Fruit fly (Drosophila melanogaster) whole organism, wandering third instar larva: ENCODE data around the gene CG2854.

ENCODE experiments used
- Abd-B ChIP-seq: fragments of >200 bp; optimal IDR thresholded peaks from 2 replicates; lab custom pipeline; 2017; ENCODE audit warnings: missing biosample characterization, missing genetic modification characterization
- CG32264 ChIP-seq: fragments of 200-800 bp; sonication (Bioruptor generic); optimal IDR thresholded peaks from 2 replicates; lab custom pipeline; 2016; ENCODE audit warnings: missing biosample characterization, missing genetic modification characterization
- CG9705 ChIP-seq: fragments of 200-800 bp; sonication (Bioruptor generic); optimal IDR thresholded peaks from 2 replicates; lab custom pipeline; 2018; ENCODE audit warnings: missing biosample characterization, mild to moderate bottlenecking, missing genetic modification characterization
- CrebA ChIP-seq: fragments of 200-800 bp; sonication (Bioruptor generic); optimal IDR thresholded peaks from 2 replicates; lab custom pipeline; 2016; ENCODE audit warnings: missing biosample characterization, mild to moderate bottlenecking, missing genetic modification characterization, borderline replicate concordance
- Dfd ChIP-seq: fragments of >200 bp; optimal IDR thresholded peaks from 2 replicates; lab custom pipeline; 2017; ENCODE audit warnings: missing biosample characterization, missing genetic modification characterization
- Dif ChIP-seq: fragments of 200-275, 200-300 bp; sonication (Bioruptor generic); optimal IDR thresholded peaks from 2 replicates; lab custom pipeline; 2018; ENCODE audit warnings: missing biosample characterization, missing genetic modification characterization; ENCODE audit not compliant: partially characterized antibody
- GATAd ChIP-seq: sonication (Bioruptor generic); optimal IDR thresholded peaks from 2 replicates; lab custom pipeline; 2016; ENCODE audit warnings: missing biosample characterization, missing genetic modification characterization
- HLH106 ChIP-seq: fragments of 200-800 bp; optimal IDR thresholded peaks from 3 replicates; lab custom pipeline; 2019; ENCODE audit warnings: missing biosample characterization, mild to moderate bottlenecking, missing genetic modification characterization, moderate library complexity
- Hnf4 ChIP-seq: fragments of 200-800 bp; sonication (Bioruptor generic); optimal IDR thresholded peaks from 2 replicates; lab custom pipeline; 2016; ENCODE audit warnings: missing biosample characterization, mild to moderate bottlenecking, missing genetic modification characterization
- Hr78 ChIP-seq: fragments of >200 bp; optimal IDR thresholded peaks from 2 replicates; lab custom pipeline; 2017; ENCODE audit warnings: missing biosample characterization, missing genetic modification characterization
- Hr83 ChIP-seq: fragments of 200-300 bp; sonication (Bioruptor generic); optimal IDR thresholded peaks from 2 replicates; lab custom pipeline; 2016; ENCODE audit warnings: missing biosample characterization, mild to moderate bottlenecking, missing genetic modification characterization, moderate library complexity; ENCODE audit not compliant: poor library complexity, severe bottlenecking
- Jra ChIP-seq: sonication (Bioruptor generic); optimal IDR thresholded peaks from 2 replicates; lab custom pipeline; 2016; ENCODE audit warnings: missing biosample characterization, missing genetic modification characterization
- Mio ChIP-seq: sonication (Bioruptor generic); optimal IDR thresholded peaks from 2 replicates; lab custom pipeline; 2016; ENCODE audit warnings: missing biosample characterization, missing genetic modification characterization
- Myc ChIP-seq: fragments of >200 bp; optimal IDR thresholded peaks from 2 replicates; lab custom pipeline; 2017
- N ChIP-seq: fragments of >200 bp; optimal IDR thresholded peaks from 2 replicates; lab custom pipeline; 2018; ENCODE audit warnings: missing biosample characterization, missing external identifiers, missing genetic modification characterization
- OdsH ChIP-seq: fragments of 200-800 bp; sonication (Bioruptor generic); optimal IDR thresholded peaks from 2 replicates; lab custom pipeline; 2016; ENCODE audit warnings: missing biosample characterization, mild to moderate bottlenecking, missing genetic modification characterization
- Rel ChIP-seq, 2 experiments: fragments of 200-800 bp; sonication (Bioruptor generic) in 1 of 2; optimal IDR thresholded peaks; 2 replicates in 1 of 2; 3 replicates in 1 of 2; lab custom pipeline; 2016 to 2019; ENCODE audit warnings: mild to moderate bottlenecking in 2 of 2, missing biosample characterization in 2 of 2, missing genetic modification characterization in 2 of 2, moderate library complexity in 1 of 2
- Sp1 ChIP-seq: fragments of 200-800 bp; sonication (Bioruptor generic); optimal IDR thresholded peaks from 3 replicates; lab custom pipeline; 2019; ENCODE audit warnings: missing biosample characterization, mild to moderate bottlenecking, missing genetic modification characterization, moderate library complexity
- Vsx2 ChIP-seq: fragments of 200-300, 225-300 bp; sonication (Bioruptor generic); optimal IDR thresholded peaks from 2 replicates; lab custom pipeline; 2018; ENCODE audit warnings: missing biosample characterization, missing genetic modification characterization; ENCODE audit not compliant: partially characterized antibody
- br ChIP-seq: fragments of 200-800 bp; sonication (Bioruptor generic); optimal IDR thresholded peaks from 2 replicates; lab custom pipeline; 2016; ENCODE audit warnings: missing biosample characterization, missing genetic modification characterization
- brk ChIP-seq: fragments of 200-800 bp; sonication (Bioruptor generic); optimal IDR thresholded peaks from 2 replicates; lab custom pipeline; 2016; ENCODE audit warnings: missing biosample characterization, mild to moderate bottlenecking, missing genetic modification characterization
- dl ChIP-seq, 2 experiments: fragments of 175-275, 200-275 bp in 1 of 2; fragments of 200-275 bp in 1 of 2; sonication (Bioruptor generic); optimal IDR thresholded peaks; lab custom pipeline; 2018; ENCODE audit warnings: mild to moderate bottlenecking in 2 of 2, missing biosample characterization in 2 of 2, missing genetic modification characterization in 2 of 2, moderate library complexity in 2 of 2; ENCODE audit not compliant: partially characterized antibody in 2 of 2, insufficient read depth in 1 of 2
- dmrt93B ChIP-seq: fragments of 200-800 bp; sonication (Bioruptor generic); optimal IDR thresholded peaks from 2 replicates; lab custom pipeline; 2018; ENCODE audit warnings: missing biosample characterization, mild to moderate bottlenecking, missing genetic modification characterization
- dsf ChIP-seq: sonication (Bioruptor generic); optimal IDR thresholded peaks from 2 replicates; lab custom pipeline; 2016; ENCODE audit warnings: missing biosample characterization, missing genetic modification characterization, borderline replicate concordance
- ey ChIP-seq: fragments of 200-800 bp; sonication (Bioruptor generic); optimal IDR thresholded peaks from 2 replicates; lab custom pipeline; 2016; ENCODE audit warnings: missing biosample characterization, missing genetic modification characterization
- foxo ChIP-seq, 2 experiments: fragments of 200-800 bp; sonication (Bioruptor generic); optimal IDR thresholded peaks; 2 replicates in 1 of 2; 3 replicates in 1 of 2; lab custom pipeline; 2016 to 2017; ENCODE audit warnings: missing biosample characterization in 2 of 2, missing genetic modification characterization in 2 of 2
- fru ChIP-seq: fragments of 200-800 bp; sonication (Bioruptor generic); optimal IDR thresholded peaks from 3 replicates; lab custom pipeline; 2016; ENCODE audit warnings: missing biosample characterization, mild to moderate bottlenecking, missing genetic modification characterization
- h ChIP-seq: fragments of 200-800 bp; sonication (Bioruptor generic); optimal IDR thresholded peaks from 3 replicates; lab custom pipeline; 2016; ENCODE audit warnings: missing biosample characterization, mild to moderate bottlenecking, missing genetic modification characterization
- jim ChIP-seq: fragments of 175-275, 200-325 bp; sonication (Bioruptor generic); optimal IDR thresholded peaks from 2 replicates; lab custom pipeline; 2016; ENCODE audit warnings: missing biosample characterization, mild to moderate bottlenecking, missing genetic modification characterization
- lola ChIP-seq: fragments of >200 bp; optimal IDR thresholded peaks from 2 replicates; lab custom pipeline; 2017; ENCODE audit warnings: missing biosample characterization, missing genetic modification characterization
- pan ChIP-seq: fragments of >200 bp; optimal IDR thresholded peaks from 2 replicates; lab custom pipeline; 2017
- psq ChIP-seq: fragments of 200-800 bp; sonication (Bioruptor generic); optimal IDR thresholded peaks from 3 replicates; lab custom pipeline; 2017; ENCODE audit warnings: missing biosample characterization, mild to moderate bottlenecking, missing genetic modification characterization, moderate library complexity
- rgr ChIP-seq: fragments of 200-800 bp; sonication (Bioruptor generic); optimal IDR thresholded peaks from 3 replicates; lab custom pipeline; 2016; ENCODE audit warnings: missing biosample characterization, mild to moderate bottlenecking, missing genetic modification characterization
- sage ChIP-seq: fragments of 200-800 bp; sonication (Bioruptor generic); optimal IDR thresholded peaks from 2 replicates; lab custom pipeline; 2016; ENCODE audit warnings: missing biosample characterization, mild to moderate bottlenecking, missing genetic modification characterization
- sv ChIP-seq: fragments of 200-800 bp; sonication (Bioruptor generic); optimal IDR thresholded peaks from 3 replicates; lab custom pipeline; 2016; ENCODE audit warnings: missing biosample characterization, missing genetic modification characterization
- tai ChIP-seq: sonication (Bioruptor generic); optimal IDR thresholded peaks from 2 replicates; lab custom pipeline; 2016; ENCODE audit warnings: missing biosample characterization, missing genetic modification characterization
- usp ChIP-seq: fragments of >200 bp; optimal IDR thresholded peaks from 2 replicates; lab custom pipeline; 2017; ENCODE audit warnings: missing biosample characterization, missing genetic modification characterization
- woc ChIP-seq: sonication (Bioruptor generic); optimal IDR thresholded peaks from 2 replicates; lab custom pipeline; 2016; ENCODE audit warnings: missing biosample characterization, mild to moderate bottlenecking, missing genetic modification characterization

The CG2854 gene

dm6 chrX:2297428-2298200, 29.3 kb upstream of the CG2854 start:
- TF ChIP-seq h (GFP tag; lab: Kevin White, UChicago): peak; percentile 94
- TF ChIP-seq fru (GFP tag; lab: Kevin White, UChicago): peak; percentile 93
- no peak for TF ChIP-seq dsf (GFP tag; lab: Kevin White, UChicago)
- TF ChIP-seq Hr78 (GFP tag; lab: Kevin White, UChicago): no peak
- no peak for TF ChIP-seq Dif (GFP tag; lab: Kevin White, UChicago)
- peak; percentile 93 for TF ChIP-seq ey
- TF ChIP-seq Sp1 (GFP tag; lab: Kevin White, UChicago): peak; percentile 81
- peak; percentile 57 for TF ChIP-seq sage (GFP tag; lab: Kevin White, UChicago)
- TF ChIP-seq CG9705: no peak
- peak; percentile 69 for TF ChIP-seq tai (GFP tag; lab: Kevin White, UChicago)
- TF ChIP-seq HLH106 (tag; lab: Kevin White, UChicago): peak; percentile 84
- TF ChIP-seq foxo (GFP tag; optimal IDR thresholded peaks at IDR 0.05; lab: Kevin White, UChicago): peak; percentile 42 to 91
- TF ChIP-seq pan (lab: Kevin White, UChicago): no peak
- no peak for TF ChIP-seq GATAd (GFP tag; lab: Kevin White, UChicago)
- no peak for TF ChIP-seq CrebA (GFP tag; lab: Kevin White, UChicago)
- no peak for TF ChIP-seq Hr83 (GFP tag; lab: Kevin White, UChicago)
- peak; percentile 72 for TF ChIP-seq CG32264 (GFP tag; lab: Kevin White, UChicago)
- TF ChIP-seq Mio: peak; percentile 62
- no peak for TF ChIP-seq lola (GFP tag; lab: Kevin White, UChicago)
- TF ChIP-seq Vsx2: no peak
- TF ChIP-seq dl (GFP tag; optimal IDR thresholded peaks at IDR 0.05; lab: Kevin White, UChicago; ENCODE audit: insufficient read depth in 1 of 2, partially characterized antibody in 2 of 2): no peak
- TF ChIP-seq Rel (GFP tag; optimal IDR thresholded peaks at IDR 0.05; lab: Kevin White, UChicago): no peak
- peak; percentile 35 for TF ChIP-seq Rel (tag; optimal IDR thresholded peaks at IDR 0.05; lab: Kevin White, UChicago)
- TF ChIP-seq brk (GFP tag; lab: Kevin White, UChicago): no peak
- peak; percentile 91 for TF ChIP-seq br (GFP tag; lab: Kevin White, UChicago)
- TF ChIP-seq Dfd (GFP tag; lab: Kevin White, UChicago): no peak
- no peak for TF ChIP-seq Abd-B (GFP tag; lab: Kevin White, UChicago)
- TF ChIP-seq rgr: peak; percentile 89
- TF ChIP-seq Myc: no peak
- TF ChIP-seq jim: no peak
- TF ChIP-seq sv (GFP tag; lab: Kevin White, UChicago): peak; percentile 97
- TF ChIP-seq Jra: peak; percentile 24
- peak; percentile 85 for TF ChIP-seq Hnf4
- TF ChIP-seq OdsH (GFP tag; lab: Kevin White, UChicago): peak; percentile 81
- no peak for TF ChIP-seq N (GFP tag; lab: Kevin White, UChicago)
- peak; percentile 37 for TF ChIP-seq woc (GFP tag; lab: Kevin White, UChicago)
- peak; percentile 71 for TF ChIP-seq psq
- TF ChIP-seq dmrt93B: peak; percentile 76
- TF ChIP-seq usp: no peak

- peak; percentile 91 for TF ChIP-seq OdsH (GFP tag; lab: Kevin White, UChicago)
- peak; percentile 94 for TF ChIP-seq h (GFP tag; lab: Kevin White, UChicago)
- TF ChIP-seq CG32264 (GFP tag; lab: Kevin White, UChicago): peak; percentile 88
- TF ChIP-seq Rel (GFP tag; optimal IDR thresholded peaks at IDR 0.05; lab: Kevin White, UChicago): peak; percentile 77
- peak; percentile 50 for TF ChIP-seq Rel (tag; optimal IDR thresholded peaks at IDR 0.05; lab: Kevin White, UChicago)
- TF ChIP-seq dsf (GFP tag; lab: Kevin White, UChicago): peak; percentile 31
- peak; percentile 92 for TF ChIP-seq br (GFP tag; lab: Kevin White, UChicago)
- TF ChIP-seq jim: no peak
- peak; percentile 87 for TF ChIP-seq dmrt93B
- peak; percentile 91 for TF ChIP-seq ey
- no peak for TF ChIP-seq N (GFP tag; lab: Kevin White, UChicago)
- no peak for TF ChIP-seq Myc
- peak; percentile 72 for TF ChIP-seq Jra
- TF ChIP-seq sv (GFP tag; lab: Kevin White, UChicago): peak; percentile 69
- peak; percentile 90 for TF ChIP-seq Hnf4
- peak; percentile 77 for TF ChIP-seq Hr83 (GFP tag; lab: Kevin White, UChicago)
- peak; percentile 91 for TF ChIP-seq HLH106 (tag; lab: Kevin White, UChicago)
- TF ChIP-seq fru (GFP tag; lab: Kevin White, UChicago): peak; percentile 94
- TF ChIP-seq Mio: no peak
- TF ChIP-seq pan (lab: Kevin White, UChicago): no peak
- TF ChIP-seq foxo (GFP tag; optimal IDR thresholded peaks at IDR 0.05; lab: Kevin White, UChicago): peak; percentile 5 to 93
- peak; percentile 89 for TF ChIP-seq sage (GFP tag; lab: Kevin White, UChicago)
- peak; percentile 93 for TF ChIP-seq rgr
- TF ChIP-seq dl (GFP tag; optimal IDR thresholded peaks at IDR 0.05; lab: Kevin White, UChicago; ENCODE audit: insufficient read depth in 1 of 2, partially characterized antibody in 2 of 2): no peak
- TF ChIP-seq usp: no peak
- no peak for TF ChIP-seq Vsx2
- TF ChIP-seq tai (GFP tag; lab: Kevin White, UChicago): peak; percentile 81
- TF ChIP-seq Dif (GFP tag; lab: Kevin White, UChicago): no peak
- TF ChIP-seq CG9705: peak; percentile 76
- peak; percentile 88 for TF ChIP-seq Sp1 (GFP tag; lab: Kevin White, UChicago)
- peak; percentile 17 for TF ChIP-seq GATAd (GFP tag; lab: Kevin White, UChicago)
- TF ChIP-seq Hr78 (GFP tag; lab: Kevin White, UChicago): no peak
- no peak for TF ChIP-seq lola (GFP tag; lab: Kevin White, UChicago)
- peak; percentile 95 for TF ChIP-seq woc (GFP tag; lab: Kevin White, UChicago)
- peak; percentile 87 for TF ChIP-seq psq
- peak; percentile 82 for TF ChIP-seq brk (GFP tag; lab: Kevin White, UChicago)
- TF ChIP-seq Abd-B (GFP tag; lab: Kevin White, UChicago): no peak
Observed at dm6 chrX:2298708-2299370, 28.1 kb upstream of the CG2854 start.
